Worm (Caenorhabditis elegans) whole organism, late embryonic: ENCODE measurements around the gene F43C11.10.

Experiments used
- ceh-24 ChIP-seq: sonication (generic microtip); optimal IDR thresholded peaks from 2 replicates; lab custom pipeline; 2016; ENCODE audit warnings: mild to moderate bottlenecking, missing genetic modification characterization, missing compliant biosample characterization
- pqm-1 ChIP-seq: sonication (generic microtip); optimal IDR thresholded peaks from 2 replicates; lab custom pipeline; 2016; ENCODE audit warnings: missing genetic modification characterization, missing compliant biosample characterization
- unc-86 ChIP-seq: sonication (generic microtip); optimal IDR thresholded peaks from 2 replicates; lab custom pipeline; 2016; ENCODE audit warnings: missing genetic modification characterization, missing compliant biosample characterization

DNA sequence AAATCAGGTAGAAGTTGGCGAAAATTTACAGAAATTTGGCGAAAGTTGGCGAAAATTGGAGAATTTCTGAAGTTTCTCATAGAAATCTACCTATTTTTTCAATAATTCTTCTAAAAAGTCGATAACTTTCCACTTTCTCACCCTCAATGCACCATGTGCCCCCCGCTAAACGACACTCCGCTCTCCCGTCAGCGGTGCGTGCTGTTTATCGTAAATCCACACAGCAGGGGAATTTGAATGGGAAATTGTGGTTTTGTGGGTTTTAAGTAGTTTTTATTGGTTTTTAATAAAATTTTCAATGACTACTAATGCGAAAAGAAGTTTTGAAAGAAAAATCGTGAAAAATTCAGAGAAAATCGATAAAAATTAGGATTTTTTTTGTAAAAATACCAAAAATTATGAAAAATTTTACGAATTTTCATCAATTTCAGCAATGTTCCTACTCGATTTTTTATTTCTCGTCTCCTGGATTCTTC, 10.4 kb downstream of the F43C11.10 start, which contains the start of gene F43C11.6:
- TF ChIP-seq pqm-1 (tag; lab: Kevin White, UChicago) (no peak), unc-86 (no peak), ceh-24 (no peak)
